Fruit fly (Drosophila melanogaster): ENCODE data around the gene Rlb1.
A peak's percentile ranks its signal among the peaks of the same experiment; 100 is the strongest.

The Rlb1 gene

DNA sequence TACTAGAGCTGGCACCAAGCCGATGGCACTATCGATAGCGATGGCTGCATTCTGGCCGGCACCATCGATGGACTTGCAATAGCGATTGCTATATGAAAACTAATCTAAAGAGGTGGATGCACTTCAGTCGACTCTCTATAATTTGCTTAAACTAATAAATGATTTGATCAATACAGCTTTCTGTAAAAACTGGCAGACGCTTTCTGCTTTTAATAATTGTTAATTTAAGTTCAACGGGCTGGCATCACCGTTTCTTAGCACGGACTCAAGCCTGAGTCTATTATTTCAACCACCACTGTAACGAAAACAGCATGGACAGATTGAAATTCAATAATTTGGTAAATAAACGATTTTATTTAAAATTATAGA is at the start of gene Rlb1, which contains the start of gene Ras85D:
Rlb1 (plus strand) TSS at position 276 of the 369 bp plus-strand sequence.
Ras85D (minus strand) TSS at position 16 of the 369 bp plus-strand sequence.
- TF ChIP-seq brk (GFP tag; optimal IDR thresholded peaks at IDR 0.05) (peak; percentile 64), Dfd (GFP tag; optimal IDR thresholded peaks at IDR 0.05) (no peak), OdsH (GFP tag; optimal IDR thresholded peaks at IDR 0.05) (peak; percentile 37), dl (GFP tag; optimal IDR thresholded peaks at IDR 0.05; ENCODE audit: insufficient read depth in 1 of 2, partially characterized antibody in 2 of 2) (no peak), CrebA (GFP tag; optimal IDR thresholded peaks at IDR 0.05; ENCODE audit: borderline replicate concordance) (no peak), psq (GFP tag; optimal IDR thresholded peaks at IDR 0.05) (peak; percentile 62), sv (GFP tag; optimal IDR thresholded peaks at IDR 0.05) (peak; percentile 77), HLH106 (tag; optimal IDR thresholded peaks at IDR 0.05) (peak; percentile 77), Rel (GFP tag; optimal IDR thresholded peaks at IDR 0.05) (no peak), Rel (tag; optimal IDR thresholded peaks at IDR 0.05) (peak; percentile 21), rgr (GFP tag; optimal IDR thresholded peaks at IDR 0.05) (peak; percentile 70), Sp1 (GFP tag; optimal IDR thresholded peaks at IDR 0.05) (peak; percentile 49), h (GFP tag; optimal IDR thresholded peaks at IDR 0.05) (peak; percentile 76), foxo (GFP tag; optimal IDR thresholded peaks at IDR 0.05) (peak in 1 of 2 experiments; percentile 81), fru (GFP tag; optimal IDR thresholded peaks at IDR 0.05) (peak; percentile 76), Abd-B (GFP tag; optimal IDR thresholded peaks at IDR 0.05) (no peak), jim (GFP tag; optimal IDR thresholded peaks at IDR 0.05) (peak; percentile 7), usp (GFP tag; optimal IDR thresholded peaks at IDR 0.05) (no peak), br (GFP tag; optimal IDR thresholded peaks at IDR 0.05) (peak; percentile 68), Myc (optimal IDR thresholded peaks at IDR 0.05) (peak; percentile 45), Hnf4 (GFP tag; optimal IDR thresholded peaks at IDR 0.05) (peak; percentile 78), woc (GFP tag; optimal IDR thresholded peaks at IDR 0.05) (peak; percentile 57), Hr83 (GFP tag; optimal IDR thresholded peaks at IDR 0.05; ENCODE audit: poor library complexity, severe bottlenecking) (peak; percentile 18), Jra (GFP tag; optimal IDR thresholded peaks at IDR 0.05) (peak; percentile 68), tai (GFP tag; optimal IDR thresholded peaks at IDR 0.05) (peak; percentile 93), Vsx2 (GFP tag; optimal IDR thresholded peaks at IDR 0.05; ENCODE audit: partially characterized antibody) (no peak), dsf (GFP tag; optimal IDR thresholded peaks at IDR 0.05; ENCODE audit: borderline replicate concordance) (peak; percentile 36), N (GFP tag; optimal IDR thresholded peaks at IDR 0.05) (no peak), ey (GFP tag; optimal IDR thresholded peaks at IDR 0.05) (peak; percentile 80), CG9705 (GFP tag; optimal IDR thresholded peaks at IDR 0.05) (peak; percentile 50)

dm6 chr3R:9468109-9468508 is 45.0 kb upstream of the Rlb1 start:
- TF ChIP-seq Dfd (GFP tag; optimal IDR thresholded peaks at IDR 0.05) (peak; percentile 68), br (GFP tag; optimal IDR thresholded peaks at IDR 0.05) (no peak), Rel (GFP tag; optimal IDR thresholded peaks at IDR 0.05) (no peak), Rel (tag; optimal IDR thresholded peaks at IDR 0.05) (no peak)

DNA sequence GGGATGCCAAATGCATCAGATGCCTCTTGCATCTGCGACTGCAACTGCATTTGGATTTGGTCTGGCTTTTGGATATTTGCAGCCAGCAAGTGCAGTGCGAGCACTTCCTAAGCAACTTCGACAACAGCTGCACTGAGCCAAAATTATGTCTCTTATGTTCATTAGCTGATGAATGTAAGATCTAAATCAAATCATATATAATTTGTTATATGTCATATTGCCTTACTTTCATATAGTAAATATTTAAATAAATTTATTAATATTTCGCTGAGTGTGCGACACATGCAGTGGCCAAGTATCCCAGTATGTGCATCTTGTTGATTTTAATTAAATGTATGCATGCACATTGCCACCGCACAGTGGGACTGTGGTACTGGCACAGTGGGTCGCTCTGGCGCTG is 32.7 kb upstream of the Rlb1 start:
- TF ChIP-seq rgr (GFP tag; optimal IDR thresholded peaks at IDR 0.05), result no peak
- no peak for TF ChIP-seq Hr78 (GFP tag; optimal IDR thresholded peaks at IDR 0.05)
- no peak for TF ChIP-seq tai (GFP tag; optimal IDR thresholded peaks at IDR 0.05)
- TF ChIP-seq ey (GFP tag; optimal IDR thresholded peaks at IDR 0.05), result no peak
- TF ChIP-seq dl (GFP tag; optimal IDR thresholded peaks at IDR 0.05; ENCODE audit: insufficient read depth in 1 of 2, partially characterized antibody in 2 of 2), result no peak
- TF ChIP-seq Sp1 (GFP tag; optimal IDR thresholded peaks at IDR 0.05), result no peak
- no peak for TF ChIP-seq N (GFP tag; optimal IDR thresholded peaks at IDR 0.05)
- TF ChIP-seq HLH106 (tag; optimal IDR thresholded peaks at IDR 0.05), result no peak
- TF ChIP-seq br (GFP tag; optimal IDR thresholded peaks at IDR 0.05), result no peak
- no peak for TF ChIP-seq Dfd (GFP tag; optimal IDR thresholded peaks at IDR 0.05)
- TF ChIP-seq sv (GFP tag; optimal IDR thresholded peaks at IDR 0.05), result no peak
- TF ChIP-seq pan (optimal IDR thresholded peaks at IDR 0.05), result no peak
- no peak for TF ChIP-seq fru (GFP tag; optimal IDR thresholded peaks at IDR 0.05)
- no peak for TF ChIP-seq Rel (GFP tag; optimal IDR thresholded peaks at IDR 0.05)
- no peak for TF ChIP-seq Rel (tag; optimal IDR thresholded peaks at IDR 0.05)
- TF ChIP-seq jim (GFP tag; optimal IDR thresholded peaks at IDR 0.05), result no peak
- no peak for TF ChIP-seq sage (GFP tag; optimal IDR thresholded peaks at IDR 0.05)
- no peak for TF ChIP-seq CG9705 (GFP tag; optimal IDR thresholded peaks at IDR 0.05)

- TF ChIP-seq Hnf4 (GFP tag; optimal IDR thresholded peaks at IDR 0.05) (no peak), Sp1 (GFP tag; optimal IDR thresholded peaks at IDR 0.05) (no peak), Hr83 (GFP tag; optimal IDR thresholded peaks at IDR 0.05; ENCODE audit: poor library complexity, severe bottlenecking) (no peak), dsf (GFP tag; optimal IDR thresholded peaks at IDR 0.05; ENCODE audit: borderline replicate concordance) (no peak), h (GFP tag; optimal IDR thresholded peaks at IDR 0.05) (no peak), Dif (GFP tag; optimal IDR thresholded peaks at IDR 0.05; ENCODE audit: partially characterized antibody) (no peak), Jra (GFP tag; optimal IDR thresholded peaks at IDR 0.05) (no peak), sage (GFP tag; optimal IDR thresholded peaks at IDR 0.05) (no peak), jim (GFP tag; optimal IDR thresholded peaks at IDR 0.05) (no peak), pan (optimal IDR thresholded peaks at IDR 0.05) (no peak)
Observed at dm6 chr3R:9487561-9487960, 25.6 kb upstream of the Rlb1 start.

Data from whole organism, wandering third instar larva.